Worm (Caenorhabditis elegans) whole organism, L1 larva: ENCODE results near the gene dop-5.

ENCODE experiments used
- C16A3.4 ChIP-seq: fragments of 150-350 bp; optimal IDR thresholded peaks from 2 replicates; lab custom pipeline; 2014; ENCODE audit warnings: missing biosample characterization, missing genetic modification characterization
- C34B4.2 ChIP-seq: sonication (generic microtip); optimal IDR thresholded peaks from 2 replicates; lab custom pipeline; 2017; ENCODE audit warnings: mild to moderate bottlenecking, missing genetic modification characterization, missing compliant biosample characterization
- F16B12.6 ChIP-seq: fragments of 150-350 bp; optimal IDR thresholded peaks from 2 replicates; lab custom pipeline; 2014; ENCODE audit warnings: missing biosample characterization, missing genetic modification characterization
- aha-1 ChIP-seq: fragments of 150-350 bp; optimal IDR thresholded peaks from 2 replicates; lab custom pipeline; 2014; ENCODE audit warnings: missing biosample characterization, missing genetic modification characterization
- alr-1 ChIP-seq: fragments of 200-800 bp; sonication (Bioruptor generic); optimal IDR thresholded peaks from 2 replicates; lab custom pipeline; 2018; ENCODE audit warnings: borderline replicate concordance, mild to moderate bottlenecking, missing genetic modification characterization, missing compliant biosample characterization
- aly-2 ChIP-seq: fragments of 150-350 bp; optimal IDR thresholded peaks from 2 replicates; lab custom pipeline; 2014; ENCODE audit warnings: missing biosample characterization, missing genetic modification characterization
- blmp-1 ChIP-seq: fragments of 150-350 bp; optimal IDR thresholded peaks from 2 replicates; lab custom pipeline; 2014; ENCODE audit warnings: missing biosample characterization, missing genetic modification characterization
- ceh-82 ChIP-seq, 3 experiments: fragments of 150-350 bp in 1 of 3; sonication (generic microtip) in 2 of 3; optimal IDR thresholded peaks; 2 replicates each; lab custom pipeline; 2014 to 2017; ENCODE audit warnings: missing biosample characterization in 3 of 3, missing genetic modification characterization in 3 of 3
- ces-1 ChIP-seq: fragments of 150-350 bp; optimal IDR thresholded peaks from 2 replicates; lab custom pipeline; 2014; ENCODE audit warnings: missing biosample characterization, missing genetic modification reagents, missing genetic modification characterization
- dpl-1 ChIP-seq, 3 experiments: fragments of 150-350 bp in 2 of 3; sonication (generic microtip) in 1 of 3; optimal IDR thresholded peaks; 2 replicates each; lab custom pipeline; 2014 to 2017; ENCODE audit warnings: missing biosample characterization in 3 of 3, missing genetic modification characterization in 3 of 3, missing genetic modification reagents in 3 of 3
- dsc-1 ChIP-seq: sonication (generic microtip); optimal IDR thresholded peaks from 2 replicates; lab custom pipeline; 2016; ENCODE audit warnings: mild to moderate bottlenecking, missing genetic modification characterization, missing compliant biosample characterization
- efl-1 ChIP-seq, 4 experiments: fragments of 150-350 bp; optimal IDR thresholded peaks in 3 of 4; peaks in 1 of 4; 1 replicate in 1 of 4; 2 replicates in 3 of 4; lab custom pipeline; 2014; ENCODE audit warnings: missing biosample characterization in 2 of 4, missing genetic modification characterization in 2 of 4, missing genetic modification reagents in 2 of 4
- elt-2 ChIP-seq: sonication (generic microtip); optimal IDR thresholded peaks from 2 replicates; lab custom pipeline; 2016; ENCODE audit warnings: missing genetic modification characterization, mild to moderate bottlenecking, inconsistent platforms, missing compliant biosample characterization, missing genetic modification reagents
- elt-3 ChIP-seq, 6 experiments: fragments of 150-350 bp in 1 of 6; sonication (generic microtip); optimal IDR thresholded peaks; 2 replicates each; lab custom pipeline; 2017 to 2018; ENCODE audit warnings: missing biosample characterization in 6 of 6, missing genetic modification characterization in 6 of 6, inconsistent platforms in 1 of 6
- ets-5 ChIP-seq: fragments of 200-800 bp; sonication (Bioruptor generic); IDR thresholded peaks from 2 replicates; pipeline ENCODE4 v1.3.6; 2022; ENCODE audit warnings: missing genetic modification characterization, missing compliant biosample characterization
- fkh-10 ChIP-seq: sonication (generic microtip); optimal IDR thresholded peaks from 2 replicates; lab custom pipeline; 2017; ENCODE audit warnings: missing biosample characterization, missing genetic modification reagents, missing genetic modification characterization
- fos-1 ChIP-seq: fragments of 150-350 bp; optimal IDR thresholded peaks from 2 replicates; lab custom pipeline; 2014; ENCODE audit warnings: missing biosample characterization, missing genetic modification characterization
- grh-1 ChIP-seq: fragments of 200-800 bp; sonication (Bioruptor generic); IDR thresholded peaks from 2 replicates; pipeline ENCODE4 v1.3.6; 2022; ENCODE audit warnings: missing genetic modification reagents, missing genetic modification characterization, missing compliant biosample characterization
- hlh-17 ChIP-seq: fragments of 200-800 bp; sonication (Bioruptor generic); optimal IDR thresholded peaks from 2 replicates; lab custom pipeline; 2018; ENCODE audit warnings: missing genetic modification characterization, mild to moderate bottlenecking, missing compliant biosample characterization, moderate library complexity, borderline replicate concordance
- hlh-4 ChIP-seq: sonication (generic microtip); optimal IDR thresholded peaks from 2 replicates; lab custom pipeline; 2016; ENCODE audit warnings: mild to moderate bottlenecking, missing genetic modification characterization, missing compliant biosample characterization
- irx-1 ChIP-seq: sonication (generic microtip); optimal IDR thresholded peaks from 2 replicates; lab custom pipeline; 2016; ENCODE audit warnings: missing genetic modification characterization, missing compliant biosample characterization
- lin-13 ChIP-seq: fragments of 150-350 bp; optimal IDR thresholded peaks from 2 replicates; lab custom pipeline; 2014; ENCODE audit warnings: missing biosample characterization, missing genetic modification reagents, missing genetic modification characterization
- lin-35 ChIP-seq, 2 experiments: fragments of 150-350 bp; optimal IDR thresholded peaks; 2 replicates each; lab custom pipeline; 2014; ENCODE audit warnings: missing biosample characterization in 2 of 2, missing genetic modification characterization in 2 of 2, missing genetic modification reagents in 2 of 2
- lin-39 ChIP-seq: fragments of 150-350 bp; optimal IDR thresholded peaks from 2 replicates; lab custom pipeline; 2014; ENCODE audit warnings: missing biosample characterization, missing genetic modification reagents, missing genetic modification characterization
- lsy-2 ChIP-seq, 2 experiments: fragments of 150-350 bp; optimal IDR thresholded peaks; 2 replicates each; lab custom pipeline; 2014; ENCODE audit warnings: missing biosample characterization in 2 of 2, missing genetic modification characterization in 2 of 2
- mab-9 ChIP-seq: fragments of 200-800 bp; sonication (Bioruptor generic); IDR thresholded peaks from 2 replicates; pipeline ENCODE4 v1.3.6; 2022; ENCODE audit warnings: missing genetic modification reagents, missing genetic modification characterization, missing compliant biosample characterization
- mdl-1 ChIP-seq, 2 experiments: fragments of 150-350 bp; optimal IDR thresholded peaks; 2 replicates each; lab custom pipeline; 2014 to 2017; ENCODE audit warnings: missing biosample characterization in 2 of 2, missing genetic modification characterization in 2 of 2, inconsistent platforms in 1 of 2
- mef-2 ChIP-seq: fragments of 150-350 bp; optimal IDR thresholded peaks from 2 replicates; lab custom pipeline; 2014; ENCODE audit warnings: missing biosample characterization, missing genetic modification characterization
- mep-1 ChIP-seq: fragments of 150-350 bp; optimal IDR thresholded peaks from 2 replicates; lab custom pipeline; 2014; ENCODE audit warnings: missing biosample characterization, missing genetic modification characterization
- nhr-19 ChIP-seq: fragments of 200-800 bp; sonication (Bioruptor generic); conservative IDR thresholded peaks from 2 replicates; pipeline ENCODE4 v1.3.6; 2022; ENCODE audit warnings: missing genetic modification characterization, missing compliant biosample characterization
- nhr-20 ChIP-seq: sonication (generic microtip); optimal IDR thresholded peaks from 2 replicates; lab custom pipeline; 2016; ENCODE audit warnings: mild to moderate bottlenecking, missing genetic modification characterization, missing compliant biosample characterization
- nhr-237 ChIP-seq: fragments of 150-350 bp; optimal IDR thresholded peaks from 2 replicates; lab custom pipeline; 2014; ENCODE audit warnings: missing biosample characterization, missing genetic modification characterization
- nhr-71 ChIP-seq: sonication (generic microtip); optimal IDR thresholded peaks from 2 replicates; lab custom pipeline; 2016; ENCODE audit warnings: mild to moderate bottlenecking, missing genetic modification characterization, moderate library complexity, missing compliant biosample characterization
- nhr-76 ChIP-seq: sonication (generic microtip); optimal IDR thresholded peaks from 2 replicates; lab custom pipeline; 2017; ENCODE audit warnings: missing biosample characterization, missing genetic modification characterization
- nhr-84 ChIP-seq: sonication (generic microtip); optimal IDR thresholded peaks from 2 replicates; lab custom pipeline; 2017; ENCODE audit warnings: missing biosample characterization, missing genetic modification characterization
- nhr-85 ChIP-seq: sonication (generic microtip); peaks from one replicate; lab custom pipeline; 2016; ENCODE audit warnings: missing genetic modification characterization, inconsistent platforms, missing compliant biosample characterization
- pqm-1 ChIP-seq: sonication (generic microtip); optimal IDR thresholded peaks from 3 replicates; lab custom pipeline; 2017; ENCODE audit warnings: missing biosample characterization, missing genetic modification characterization
- snpc-4 ChIP-seq: fragments of 150-350 bp; optimal IDR thresholded peaks from 2 replicates; lab custom pipeline; 2014; ENCODE audit warnings: missing biosample characterization, missing genetic modification characterization
- sox-4 ChIP-seq: sonication (generic microtip); optimal IDR thresholded peaks from 2 replicates; lab custom pipeline; 2016; ENCODE audit warnings: missing genetic modification characterization, missing compliant biosample characterization
- sptf-1 ChIP-seq: fragments of 150-350 bp; optimal IDR thresholded peaks from 2 replicates; lab custom pipeline; 2014; ENCODE audit warnings: missing biosample characterization, missing genetic modification characterization
- sup-37 ChIP-seq: fragments of 200-800 bp; sonication (Bioruptor generic); optimal IDR thresholded peaks from 2 replicates; lab custom pipeline; 2018; ENCODE audit warnings: mild to moderate bottlenecking, missing genetic modification characterization, missing compliant biosample characterization
- tlp-1 ChIP-seq: fragments of 150-350 bp; optimal IDR thresholded peaks from 2 replicates; lab custom pipeline; 2014; ENCODE audit warnings: missing biosample characterization, missing genetic modification characterization
- unc-62 ChIP-seq: fragments of 150-350 bp; optimal IDR thresholded peaks from 2 replicates; lab custom pipeline; 2014; ENCODE audit warnings: missing biosample characterization, missing genetic modification reagents, missing genetic modification characterization
- vab-15 ChIP-seq: sonication (generic microtip); optimal IDR thresholded peaks from 2 replicates; lab custom pipeline; 2017; ENCODE audit warnings: missing genotype, mild to moderate bottlenecking, missing genetic modification characterization, missing compliant biosample characterization
- xbp-1 ChIP-seq: sonication (generic microtip); optimal IDR thresholded peaks from 2 replicates; lab custom pipeline; 2016; ENCODE audit warnings: missing genetic modification characterization, missing compliant biosample characterization
- zag-1 ChIP-seq: fragments of 150-350 bp; optimal IDR thresholded peaks from 2 replicates; lab custom pipeline; 2014; ENCODE audit warnings: missing biosample characterization, missing genetic modification characterization
- zip-4 ChIP-seq: fragments of 200-800 bp; sonication (Bioruptor generic); optimal IDR thresholded peaks from 2 replicates; lab custom pipeline; 2018; ENCODE audit warnings: mild to moderate bottlenecking, missing genetic modification characterization, moderate library complexity, missing compliant biosample characterization
- ztf-4 ChIP-seq: fragments of 150-350 bp; optimal IDR thresholded peaks from 2 replicates; lab custom pipeline; 2014; ENCODE audit warnings: missing biosample characterization, missing genetic modification characterization

Gene dop-5

ce11 chrV:11366129-11366528 lies at the start of gene dop-5:
dop-5 (minus strand) TSS chrV:11366229.
- no peak for TF ChIP-seq mdl-1 (tag; optimal IDR thresholded peaks at IDR 0.05; lab: Kevin White, UChicago)
- TF ChIP-seq nhr-237 (tag; lab: Kevin White, UChicago) = no peak
- TF ChIP-seq alr-1 = no peak
- TF ChIP-seq nhr-85 = no peak
- TF ChIP-seq sptf-1 (tag; lab: Kevin White, UChicago) = no peak
- TF ChIP-seq fkh-10 = no peak
- TF ChIP-seq ceh-82 (tag; optimal IDR thresholded peaks at IDR 0.05; lab: Kevin White, UChicago) = no peak

- TF ChIP-seq efl-1 (optimal IDR thresholded peaks at IDR 0.05; lab: Kevin White, UChicago) (no peak), efl-1 (GFP tag; optimal IDR thresholded peaks at IDR 0.05 in 1 of 2; lab: Kevin White, UChicago) (peak in 1 of 2 experiments; percentile 34), nhr-76 (no peak), pqm-1 (tag; lab: Kevin White, UChicago) (no peak), lin-35 (GFP tag; optimal IDR thresholded peaks at IDR 0.05; lab: Kevin White, UChicago) (no peak), lsy-2 (tag; optimal IDR thresholded peaks at IDR 0.05; lab: Kevin White, UChicago) (no peak)
Measured at ce11 chrV:11415059-11415458, 49.0 kb upstream of the dop-5 start, which contains the start of gene deg-3. deg-3 (minus strand) TSS chrV:11415159.

- TF ChIP-seq nhr-19 (GFP tag; lab: Robert Waterston, UW) (peak; percentile 73), tlp-1 (tag; lab: Kevin White, UChicago) (no peak), lin-13 (GFP tag; lab: Kevin White, UChicago) (no peak), nhr-76 (no peak), nhr-84 (tag; lab: Kevin White, UChicago) (no peak), ets-5 (no peak), vab-15 (tag; lab: Kevin White, UChicago) (no peak), mef-2 (no peak), mep-1 (tag; lab: Kevin White, UChicago) (peak; percentile 35), sptf-1 (tag; lab: Kevin White, UChicago) (no peak), mab-9 (no peak), hlh-17 (GFP tag; lab: Kevin White, UChicago) (no peak), fos-1 (no peak), ceh-82 (tag; optimal IDR thresholded peaks at IDR 0.05; lab: Kevin White, UChicago) (peak in 1 of 3 experiments; percentile 3), grh-1 (no peak), aly-2 (no peak), hlh-4 (no peak), blmp-1 (tag; lab: Kevin White, UChicago) (no peak), C16A3.4 (tag; lab: Kevin White, UChicago) (peak; percentile 19), unc-62 (GFP tag; lab: Kevin White, UChicago) (no peak), zip-4 (GFP tag; lab: Kevin White, UChicago) (no peak), xbp-1 (tag; lab: Kevin White, UChicago) (peak; percentile 6), zag-1 (tag; lab: Kevin White, UChicago) (no peak), nhr-71 (tag; lab: Kevin White, UChicago) (peak; percentile 71), dsc-1 (tag; lab: Kevin White, UChicago) (no peak), F16B12.6 (tag; lab: Kevin White, UChicago) (no peak), efl-1 (optimal IDR thresholded peaks at IDR 0.05; lab: Kevin White, UChicago) (peak; percentile 11 to 46), efl-1 (GFP tag; optimal IDR thresholded peaks at IDR 0.05 in 1 of 2; lab: Kevin White, UChicago) (peak; percentile 23 to 93), sup-37 (GFP tag; lab: Kevin White, UChicago) (peak; percentile 9), lin-39 (tag; lab: Kevin White, UChicago) (no peak), pqm-1 (tag; lab: Kevin White, UChicago) (no peak), sox-4 (tag; lab: Kevin White, UChicago) (no peak), lsy-2 (tag; optimal IDR thresholded peaks at IDR 0.05; lab: Kevin White, UChicago) (no peak), nhr-20 (tag; lab: Kevin White, UChicago) (peak; percentile 72), ztf-4 (tag; lab: Kevin White, UChicago) (no peak), ces-1 (GFP tag; lab: Kevin White, UChicago) (no peak), aha-1 (tag; lab: Kevin White, UChicago) (no peak), snpc-4 (tag; lab: Kevin White, UChicago) (peak; percentile 32), elt-2 (tag; lab: Kevin White, UChicago) (peak; percentile 72), dpl-1 (GFP tag; optimal IDR thresholded peaks at IDR 0.05; lab: Kevin White, UChicago) (peak; percentile 16 to 31 (median 20)), mdl-1 (tag; optimal IDR thresholded peaks at IDR 0.05; lab: Kevin White, UChicago) (peak in 1 of 2 experiments; percentile 59), elt-3 (tag; optimal IDR thresholded peaks at IDR 0.05; lab: Kevin White, UChicago) (peak in 2 of 6 experiments; percentile 19 to 23), lin-35 (GFP tag; optimal IDR thresholded peaks at IDR 0.05; lab: Kevin White, UChicago) (peak in 1 of 2 experiments; percentile 81), irx-1 (tag; lab: Kevin White, UChicago) (no peak), C34B4.2 (tag; lab: Kevin White, UChicago) (no peak)
Measured at ce11 chrV:11412125-11412524, 46.1 kb upstream of the dop-5 start.
